Worm (Caenorhabditis elegans) whole organism, L4/young adult: ENCODE data around the gene lips-3.

ENCODE experiments used
- W03F9.2 ChIP-seq: fragments of 150-350 bp; optimal IDR thresholded peaks from 2 replicates; lab custom pipeline; 2014; ENCODE audit warnings: missing biosample characterization, missing genetic modification characterization
- dao-5 ChIP-seq: sonication (generic microtip); optimal IDR thresholded peaks from 2 replicates; lab custom pipeline; 2016; ENCODE audit warnings: missing genotype, missing genetic modification characterization, moderate library complexity, missing compliant biosample characterization

- TF ChIP-seq dao-5 (no peak), W03F9.2 (tag; lab: Kevin White, UChicago) (no peak)
These were observed 18.6 kb downstream of the lips-3 start, which contains the start of gene clec-153 for ce11 chrIII:4634947-4635346.
